Worm (Caenorhabditis elegans) whole organism, late embryonic: ENCODE data around the gene clec-139.

Source experiments
- ama-1 ChIP-seq: fragments of 150-350 bp; optimal IDR thresholded peaks from 2 replicates; lab custom pipeline; 2014
- ceh-19 ChIP-seq: fragments of 200-800 bp; sonication (Bioruptor generic); optimal IDR thresholded peaks from 2 replicates; lab custom pipeline; 2018; ENCODE audit warnings: mild to moderate bottlenecking, missing genetic modification characterization, missing compliant biosample characterization
- elt-4 ChIP-seq: sonication (generic microtip); optimal IDR thresholded peaks from 2 replicates; lab custom pipeline; 2016; ENCODE audit warnings: missing genetic modification characterization, missing compliant biosample characterization
- gmeb-2 ChIP-seq: sonication (generic microtip); optimal IDR thresholded peaks from 2 replicates; lab custom pipeline; 2016; ENCODE audit warnings: missing genetic modification characterization, inconsistent platforms, missing compliant biosample characterization
- hlh-30 ChIP-seq: sonication (generic microtip); optimal IDR thresholded peaks from 2 replicates; lab custom pipeline; 2017; ENCODE audit warnings: antibody characterized with exemption, missing genetic modification characterization, missing compliant biosample characterization; ENCODE audit not compliant: insufficient read depth

- TF ChIP-seq elt-4 (tag; lab: Kevin White, UChicago) (no peak), ceh-19 (GFP tag; lab: Kevin White, UChicago) (no peak), gmeb-2 (tag; lab: Kevin White, UChicago) (no peak), hlh-30 (tag; lab: Kevin White, UChicago) (no peak), ama-1 (lab: Kevin White, UChicago) (no peak)
Measured at ce11 chrII:4619700-4620099, 1.9 kb downstream of the clec-139 start, which contains the start of gene clec-138.
